Fruit fly (Drosophila melanogaster): Measurements from ENCODE around the gene santa-maria.

The santa-maria gene

DNA sequence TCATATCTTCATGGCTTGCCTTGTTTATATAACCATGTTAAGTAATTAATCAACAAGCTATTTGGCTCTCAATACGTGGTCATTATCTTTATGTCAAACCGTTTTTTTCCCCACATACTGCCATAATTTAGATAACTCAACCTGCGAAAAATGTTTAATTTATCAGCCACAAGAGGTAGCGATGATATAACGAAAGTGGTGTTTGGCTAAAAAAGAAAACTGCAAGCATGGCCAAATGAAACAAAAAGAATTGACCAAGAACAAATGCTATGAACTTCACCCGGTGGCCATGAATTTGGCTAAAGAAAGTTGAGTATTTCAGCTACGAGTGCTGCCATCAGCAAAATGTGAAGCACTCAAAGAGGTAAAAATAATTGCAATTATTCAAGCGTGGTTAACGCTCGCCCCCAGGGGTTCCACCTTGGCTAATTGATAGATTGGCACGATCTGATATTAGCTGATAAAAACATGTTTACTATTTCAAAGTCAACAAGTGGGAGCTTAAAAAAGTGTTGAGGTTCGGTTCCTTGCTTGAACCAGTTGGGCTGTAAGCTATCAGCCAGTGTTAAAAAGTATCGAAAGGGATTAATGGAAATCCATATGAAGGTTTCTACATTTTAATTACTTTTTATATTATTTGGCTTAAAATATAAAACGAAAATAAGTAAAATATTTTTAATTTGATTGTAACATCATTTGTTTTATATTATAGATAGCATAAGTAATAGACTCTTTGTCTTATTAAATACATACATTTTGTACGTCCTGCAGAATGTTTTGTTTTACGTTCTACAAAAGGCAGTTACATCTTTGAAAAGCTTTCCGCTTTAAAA is 14.3 kb downstream of the santa-maria start (continued):
- TF ChIP-seq Atf3 (GFP tag; optimal IDR thresholded peaks at IDR 0.05) (peak; percentile 27), CG6654 (GFP tag; optimal IDR thresholded peaks at IDR 0.05) (no peak), Atf6 (GFP tag; IDR thresholded peaks at IDR 0.05) (peak; percentile 89), emc (GFP tag; optimal IDR thresholded peaks at IDR 0.05) (peak; percentile 19), CG2712 (tag; optimal IDR thresholded peaks at IDR 0.05) (no peak), CG11093 (GFP tag; IDR thresholded peaks at IDR 0.05) (peak; percentile 57; the same call in 1 of the 3 replicates), Doc2 (GFP tag; IDR thresholded peaks at IDR 0.05) (no peak), CG15269 (tag; optimal IDR thresholded peaks at IDR 0.05) (peak; percentile 68), CkIIα-i1 (GFP tag; IDR thresholded peaks at IDR 0.05) (peak; percentile 55; the same call in 1 of the 2 replicates), CG14710 (tag; optimal IDR thresholded peaks at IDR 0.05) (peak; percentile 19), CG5245 (GFP tag; optimal IDR thresholded peaks at IDR 0.05) (peak; percentile 33), Neu2 (GFP tag; optimal IDR thresholded peaks at IDR 0.05; ENCODE audit: borderline replicate concordance) (no peak), CG14014 (GFP tag; IDR thresholded peaks at IDR 0.05) (peak; percentile 91; the same call in 1 of the 2 replicates), ac (GFP tag; optimal IDR thresholded peaks at IDR 0.05) (no peak), Hey (tag; optimal IDR thresholded peaks at IDR 0.05) (peak; percentile 77), ab (GFP tag; optimal IDR thresholded peaks at IDR 0.05) (no peak), scrt (GFP tag; optimal IDR thresholded peaks at IDR 0.05) (peak; percentile 92), shn (GFP tag; optimal IDR thresholded peaks at IDR 0.05) (peak; percentile 64), pfk (GFP tag; optimal IDR thresholded peaks at IDR 0.05) (peak; percentile 47), dan (GFP tag; IDR thresholded peaks at IDR 0.05) (no peak), CG11695 (GFP tag; IDR thresholded peaks at IDR 0.05) (peak; percentile 70; the same call in 2 of the 3 replicates), CG11723 (GFP tag; optimal IDR thresholded peaks at IDR 0.05) (peak; percentile 39), CG5180 (GFP tag; optimal IDR thresholded peaks at IDR 0.05) (peak; percentile 67), Sry-β (GFP tag; optimal IDR thresholded peaks at IDR 0.05) (no peak), Myb (GFP tag; optimal IDR thresholded peaks at IDR 0.05) (peak; percentile 69), YL-1 (GFP tag; optimal IDR thresholded peaks at IDR 0.05) (peak; percentile 49), Blimp-1 (GFP tag; optimal IDR thresholded peaks at IDR 0.05) (peak; percentile 43), BtbVII (GFP tag; optimal IDR thresholded peaks at IDR 0.05) (peak; percentile 61), fd102C (GFP tag; optimal IDR thresholded peaks at IDR 0.05) (no peak), CG14441 (GFP tag; IDR thresholded peaks at IDR 0.05) (peak; percentile 77), NC2β (GFP tag; optimal IDR thresholded peaks at IDR 0.05) (peak; percentile 21), Optix (GFP tag; IDR thresholded peaks at IDR 0.05) (peak; percentile 53; the same call in 2 of the 3 replicates), hbn (GFP tag; IDR thresholded peaks at IDR 0.05; ENCODE audit: partially characterized antibody) (no peak), CG32767 (GFP tag; IDR thresholded peaks at IDR 0.05) (peak; percentile 37; the same call in 1 of the 2 replicates), Rx (GFP tag; IDR thresholded peaks at IDR 0.05) (no peak), Dip2 (GFP tag; IDR thresholded peaks at IDR 0.05) (no peak), CG17385 (GFP tag; optimal IDR thresholded peaks at IDR 0.05) (peak; percentile 58), BEAF-32 (GFP tag; optimal IDR thresholded peaks at IDR 0.05) (no peak), Sry-δ (GFP tag; optimal IDR thresholded peaks at IDR 0.05) (peak; percentile 43), btn (GFP tag; optimal IDR thresholded peaks at IDR 0.05) (peak; percentile 48), bowl (GFP tag; IDR thresholded peaks at IDR 0.05) (peak; percentile 70), phol (tag; optimal IDR thresholded peaks at IDR 0.05) (no peak), her (GFP tag; optimal IDR thresholded peaks at IDR 0.05) (peak; percentile 78), CG32772 (GFP tag; IDR thresholded peaks at IDR 0.05) (0 out of 2 replicates have a peak, but pooled peaks have one; percentile 7), cad (GFP tag; optimal IDR thresholded peaks at IDR 0.05) (no peak), CG11456 (GFP tag; IDR thresholded peaks at IDR 0.05) (peak; percentile 88), CG16813 (GFP tag; IDR thresholded peaks at IDR 0.05; ENCODE audit: partially characterized antibody) (no peak), Aef1 (GFP tag; IDR thresholded peaks at IDR 0.05) (no peak; the same call in 2 of the 3 replicates), B-H2 (GFP tag; optimal IDR thresholded peaks at IDR 0.05) (peak; percentile 86)
